Worm (Caenorhabditis elegans): Measurements from ENCODE around the gene arf-5.

arf-5 gene

DNA sequence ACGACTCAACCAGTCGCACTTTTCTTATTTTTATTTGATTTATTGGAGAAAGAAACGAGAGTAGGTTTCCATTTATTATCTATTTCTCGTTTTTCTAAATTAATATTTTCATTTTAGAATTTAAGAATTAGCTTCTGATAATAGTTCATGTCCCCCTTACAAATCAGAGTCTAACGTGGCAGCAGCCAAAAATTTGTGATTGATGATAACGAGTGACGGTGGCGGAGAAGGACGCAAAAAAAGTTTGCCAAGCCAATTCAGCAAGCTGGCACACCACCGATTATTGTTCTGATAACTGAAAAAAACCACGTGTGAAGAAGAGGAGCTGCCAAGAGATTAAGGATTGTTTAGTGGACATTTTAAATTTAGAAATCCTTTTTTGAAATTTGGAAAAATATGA lies 47.8 kb downstream of the arf-5 start (continued):
- TF ChIP-seq aly-2 (tag; optimal IDR thresholded peaks at IDR 0.05) (no peak), dve-1 (tag; optimal IDR thresholded peaks at IDR 0.05; ENCODE audit: insufficient read depth) (peak; percentile 61), lin-13 (GFP tag; optimal IDR thresholded peaks at IDR 0.05) (no peak), lsy-2 (tag; optimal IDR thresholded peaks at IDR 0.05) (no peak), Y75B8A.6 (GFP tag; IDR thresholded peaks at IDR 0.05) (no peak), ctbp-1 (GFP tag; IDR thresholded peaks at IDR 0.05) (no peak), attf-4 (tag; optimal IDR thresholded peaks at IDR 0.05) (no peak), ceh-20 (GFP tag; IDR thresholded peaks at IDR 0.05) (no peak)

DNA sequence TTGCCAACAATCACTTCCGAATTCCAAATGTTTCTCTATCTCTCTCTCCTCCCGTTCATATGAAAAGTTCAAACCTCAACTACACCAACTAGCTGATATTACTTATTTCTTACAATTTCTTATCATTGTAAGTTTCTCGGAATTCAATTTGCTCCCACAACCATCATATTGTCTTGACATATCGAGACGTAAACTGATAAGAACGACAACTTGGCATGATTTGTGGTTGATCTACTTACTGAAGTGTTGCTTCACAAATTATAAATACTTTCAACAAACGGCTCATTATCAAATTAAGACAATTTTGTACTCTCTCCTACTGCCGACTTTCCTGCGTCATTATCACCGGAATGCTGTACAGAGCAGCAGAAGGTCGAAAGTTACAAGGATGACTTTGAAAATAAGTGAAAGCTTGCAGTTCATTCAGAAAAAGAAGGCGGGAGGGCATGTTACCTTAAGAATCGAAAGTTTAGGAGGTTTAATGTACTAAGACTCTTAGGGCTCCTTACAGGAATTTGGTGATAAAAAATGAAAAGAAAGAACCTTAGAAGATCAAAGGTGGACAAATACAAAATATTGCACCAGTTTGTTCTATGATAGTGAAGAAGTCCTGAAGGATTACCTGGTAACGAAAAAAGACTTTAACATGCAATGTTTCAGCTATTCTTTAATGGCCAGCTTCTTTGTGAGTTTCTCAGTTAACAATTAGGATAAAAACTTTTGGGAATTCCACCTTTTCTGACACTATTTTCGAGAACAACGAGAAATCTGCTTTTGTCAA lies 50.0 kb downstream of the arf-5 start:
- peak; percentile 56 for TF ChIP-seq nhr-102 (tag; optimal IDR thresholded peaks at IDR 0.05)
- no peak for TF ChIP-seq nhr-6 (tag; optimal IDR thresholded peaks at IDR 0.05)
- TF ChIP-seq daf-16 (GFP tag; optimal IDR thresholded peaks at IDR 0.05), result peak in 1 of 2 experiments; percentile 50
- TF ChIP-seq daf-16 (tag; optimal IDR thresholded peaks at IDR 0.05), result peak; percentile 93
- no peak for TF ChIP-seq ama-1 (optimal IDR thresholded peaks at IDR 0.05)
- peak; percentile 29 for TF ChIP-seq cey-2 (tag; optimal IDR thresholded peaks at IDR 0.05; ENCODE audit: borderline replicate concordance, insufficient read depth)
- peak; percentile 97 for TF ChIP-seq dmd-6 (GFP tag; IDR thresholded peaks at IDR 0.05)
- TF ChIP-seq dve-1 (tag; optimal IDR thresholded peaks at IDR 0.05; ENCODE audit: insufficient read depth), result peak; percentile 81
- 0 out of 2 replicates have a peak, but pooled peaks have one; percentile 34 for TF ChIP-seq php-3 (GFP tag; IDR thresholded peaks at IDR 0.05)
- no peak for TF ChIP-seq F37D6.2 (tag; optimal IDR thresholded peaks at IDR 0.05)
- TF ChIP-seq nhr-48 (tag; optimal IDR thresholded peaks at IDR 0.05), result peak; percentile 74
- peak; percentile 68 for TF ChIP-seq aha-1 (tag)
- peak; percentile 33 for TF ChIP-seq T20F7.1 (GFP tag; optimal IDR thresholded peaks at IDR 0.05)
- peak in 1 of 2 experiments; percentile 15 for TF ChIP-seq lsy-2 (tag; optimal IDR thresholded peaks at IDR 0.05)
- no peak for TF ChIP-seq zip-2 (tag; optimal IDR thresholded peaks at IDR 0.05)
- peak; percentile 65; the same call in 1 of the 2 replicates for TF ChIP-seq lin-1 (GFP tag; IDR thresholded peaks at IDR 0.05)
- TF ChIP-seq hlh-11 (tag; optimal IDR thresholded peaks at IDR 0.05), result peak; percentile 88
- no peak for TF ChIP-seq Y75B8A.6 (GFP tag; IDR thresholded peaks at IDR 0.05)
- TF ChIP-seq nhr-77 (tag; optimal IDR thresholded peaks at IDR 0.05), result peak; percentile 44
- TF ChIP-seq tra-1 (GFP tag; IDR thresholded peaks at IDR 0.05), result peak; percentile 87
- TF ChIP-seq pqm-1 (tag; optimal IDR thresholded peaks at IDR 0.05), result peak; percentile 98
- TF ChIP-seq nhr-28 (tag; optimal IDR thresholded peaks at IDR 0.05), result peak; percentile 78
- peak; percentile 24 for TF ChIP-seq nhr-10 (tag; optimal IDR thresholded peaks at IDR 0.05)
- 0 out of 2 replicates have a peak, but pooled peaks have one; percentile 17 for TF ChIP-seq nhr-41 (GFP tag; IDR thresholded peaks at IDR 0.05)

Data from whole organism, L4 larva.